Fruit fly (Drosophila melanogaster): ENCODE measurements around the gene tHMG2.

tHMG2 gene

DNA sequence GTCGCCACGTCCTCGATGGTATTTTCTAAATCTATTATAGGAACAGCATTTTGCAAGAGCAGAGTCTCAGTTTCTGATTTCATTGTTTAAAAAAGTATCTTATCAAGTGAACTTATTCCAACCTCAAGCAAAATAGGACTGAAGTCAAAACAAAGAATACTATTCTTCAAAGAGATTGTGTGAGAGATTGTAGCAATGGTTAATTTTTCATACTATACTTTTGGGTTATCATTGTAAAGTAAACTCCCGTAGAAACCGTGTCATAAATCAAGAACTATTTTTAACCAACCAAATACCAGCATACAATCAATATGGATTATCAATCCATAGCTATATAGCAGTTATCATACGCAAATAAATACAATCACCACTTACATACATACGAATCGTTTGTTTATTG is 39.0 kb downstream of the tHMG2 start, which contains the start of gene CG33093 (continued):
- TF ChIP-seq sd (tag; optimal IDR thresholded peaks at IDR 0.05) (no peak), CTCF (GFP tag; optimal IDR thresholded peaks at IDR 0.05) (peak; percentile 9), CG1792 (GFP tag; optimal IDR thresholded peaks at IDR 0.05) (no peak), PHDP (tag; optimal IDR thresholded peaks at IDR 0.05) (no peak), CG10959 (GFP tag; IDR thresholded peaks at IDR 0.05) (no peak), CG12391 (tag; optimal IDR thresholded peaks at IDR 0.05) (no peak), pb (GFP tag; optimal IDR thresholded peaks at IDR 0.05) (no peak)

DNA sequence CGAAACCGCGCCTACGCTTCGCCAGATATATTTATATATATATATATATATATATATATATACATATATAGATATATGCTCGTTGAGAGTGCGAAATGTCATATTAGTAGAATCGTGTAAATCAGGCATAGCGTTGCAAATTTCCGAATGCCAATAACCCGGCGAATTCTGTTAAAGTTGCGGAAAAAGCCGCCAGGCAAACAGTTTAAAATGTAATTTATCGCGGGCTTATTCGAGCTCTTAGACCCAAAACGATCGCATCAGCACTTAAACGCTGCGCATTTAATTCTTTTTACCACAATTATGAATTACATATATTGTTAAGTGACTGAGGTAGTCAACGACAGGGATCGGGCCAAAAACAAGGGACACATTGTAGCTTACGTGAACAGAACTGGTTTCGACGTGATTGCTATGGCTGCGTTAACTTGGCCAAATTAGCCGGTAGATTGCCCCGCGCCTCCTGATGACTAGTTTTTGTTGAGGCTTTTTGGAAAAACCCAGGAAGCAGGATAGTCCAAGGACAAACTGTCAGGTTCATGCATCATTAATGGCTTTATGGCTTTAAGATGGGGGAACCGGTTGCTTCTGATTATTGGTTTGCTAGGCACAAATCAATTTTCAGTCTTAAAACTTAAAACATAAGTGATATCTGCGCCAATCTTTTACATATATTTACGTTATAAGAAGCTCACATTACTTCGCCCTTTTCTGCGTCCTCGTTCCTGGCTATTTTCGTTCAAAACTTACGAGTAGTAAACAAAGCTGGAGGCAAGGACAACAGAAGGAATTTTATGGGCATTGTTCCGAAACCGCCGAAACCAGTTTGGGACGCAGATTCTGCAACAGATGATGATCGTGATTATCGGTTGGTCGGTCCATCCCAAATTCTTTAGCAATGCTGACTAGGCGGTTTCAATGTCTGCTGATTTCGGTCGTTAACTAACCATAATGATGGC is 41.5 kb downstream of the tHMG2 start:
- TF ChIP-seq br (optimal IDR thresholded peaks at IDR 0.05) (no peak), Sry-δ (GFP tag; optimal IDR thresholded peaks at IDR 0.05) (no peak)

DNA sequence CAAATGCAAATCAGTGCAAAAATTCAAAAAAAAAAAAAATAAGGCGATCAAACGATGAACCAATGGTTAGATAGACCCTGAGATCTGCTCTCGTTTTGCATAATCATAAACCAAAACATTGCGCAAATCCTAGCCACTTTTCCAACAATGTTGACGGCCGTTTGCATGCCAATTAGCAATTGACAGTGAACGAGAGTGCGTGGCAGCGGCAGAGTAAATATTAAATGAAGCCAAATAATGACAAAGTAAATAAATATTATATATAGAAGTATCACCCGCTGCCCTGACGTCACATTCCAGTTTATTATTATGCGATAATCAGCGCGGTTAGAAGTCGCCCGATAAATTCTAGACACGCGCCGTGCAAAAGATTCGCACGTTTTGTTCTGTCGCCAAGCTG is 43.2 kb downstream of the tHMG2 start:
- TF ChIP-seq cwo (GFP tag; optimal IDR thresholded peaks at IDR 0.05) = peak; percentile 71
- TF ChIP-seq CG14710 (tag; optimal IDR thresholded peaks at IDR 0.05) = no peak
- TF ChIP-seq CG3163 (GFP tag; optimal IDR thresholded peaks at IDR 0.05) = no peak
- peak; percentile 68 for TF ChIP-seq CG18011 (GFP tag; optimal IDR thresholded peaks at IDR 0.05)

DNA sequence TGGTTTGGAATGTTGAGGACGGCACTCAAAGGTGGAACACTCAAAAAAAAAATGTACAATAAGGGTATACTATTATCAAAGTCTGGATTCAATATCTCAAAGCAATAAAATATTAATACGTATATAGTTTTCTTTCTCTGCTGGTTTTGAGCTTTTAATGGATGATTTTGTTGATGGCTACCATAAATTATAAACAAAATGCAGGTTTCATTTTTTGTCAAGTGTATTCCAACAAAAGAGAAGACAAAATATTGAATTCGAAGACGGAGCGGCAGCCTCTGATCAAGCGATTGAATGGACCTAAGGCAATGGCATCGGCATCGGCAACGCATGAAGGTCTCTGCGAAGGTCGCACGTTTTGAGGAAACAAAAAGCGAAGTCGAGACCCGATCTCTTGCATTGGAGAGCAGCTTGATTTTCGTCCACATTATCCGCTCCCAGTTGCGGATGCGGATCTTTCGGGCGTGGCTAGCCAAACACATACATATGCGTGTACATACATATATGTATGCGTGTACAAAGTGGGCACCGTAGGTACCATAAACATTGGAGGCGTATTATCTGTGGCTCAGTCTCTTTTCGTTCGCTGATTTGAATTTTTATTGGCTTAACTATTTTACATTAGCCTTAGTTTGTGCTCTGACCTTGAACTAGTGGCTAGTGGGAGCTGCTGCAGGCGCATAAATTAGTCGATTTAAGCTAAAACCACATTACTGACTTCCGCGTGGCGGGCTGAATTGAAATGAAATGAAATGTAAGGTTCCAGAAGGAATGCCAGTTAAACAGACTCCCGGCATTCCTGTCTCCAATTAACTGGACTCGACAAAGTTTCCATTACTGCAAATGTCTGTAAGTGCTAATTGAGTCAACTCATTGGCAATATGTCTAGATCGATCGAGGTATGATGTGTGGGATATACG is 44.0 kb downstream of the tHMG2 start:
- TF ChIP-seq CG8924 (tag; optimal IDR thresholded peaks at IDR 0.05) (peak; percentile 50), Chrac-16 (GFP tag; optimal IDR thresholded peaks at IDR 0.05) (no peak), CG32532 (GFP tag; IDR thresholded peaks at IDR 0.05) (peak; percentile 30; the same call in 1 of the 2 replicates), CG18599 (GFP tag; optimal IDR thresholded peaks at IDR 0.05) (peak; percentile 37), CG1647 (GFP tag; optimal IDR thresholded peaks at IDR 0.05) (no peak), CG8281 (tag; optimal IDR thresholded peaks at IDR 0.05) (no peak), kah (GFP tag; optimal IDR thresholded peaks at IDR 0.05) (no peak), CG7839 (tag; optimal IDR thresholded peaks at IDR 0.05) (peak; percentile 67), ranshi (GFP tag; IDR thresholded peaks at IDR 0.05) (peak; percentile 46; the same call in 1 of the 2 replicates), Hr51 (GFP tag; optimal IDR thresholded peaks at IDR 0.05) (peak in 1 of 2 experiments; percentile 77), CG10366 (GFP tag; IDR thresholded peaks at IDR 0.05) (peak; percentile 50), shn (GFP tag; optimal IDR thresholded peaks at IDR 0.05) (no peak), Sox100B (GFP tag; optimal IDR thresholded peaks at IDR 0.05) (peak; percentile 5), lilli (GFP tag; optimal IDR thresholded peaks at IDR 0.05) (peak; percentile 31), lmd (GFP tag; IDR thresholded peaks at IDR 0.05) (peak; percentile 39; the same call in 1 of the 2 replicates), Dp (GFP tag; optimal IDR thresholded peaks at IDR 0.05) (no peak), pzg (GFP tag; optimal IDR thresholded peaks at IDR 0.05) (no peak), E2f2 (GFP tag; IDR thresholded peaks at IDR 0.05) (0 out of 2 replicates have a peak, but pooled peaks have one; percentile 22), CG17359 (tag; optimal IDR thresholded peaks at IDR 0.05) (peak; percentile 59), Pdp1 (GFP tag; optimal IDR thresholded peaks at IDR 0.05) (peak in 1 of 2 experiments; percentile 1), wor (GFP tag; IDR thresholded peaks at IDR 0.05) (no peak), oc (tag; optimal IDR thresholded peaks at IDR 0.05) (peak; percentile 23), odd (GFP tag; optimal IDR thresholded peaks at IDR 0.05) (peak; percentile 44), cas (GFP tag; IDR thresholded peaks at IDR 0.05) (no peak), CG2129 (GFP tag; IDR thresholded peaks at IDR 0.05; ENCODE audit: partially characterized antibody) (no peak), CG14441 (GFP tag; IDR thresholded peaks at IDR 0.05) (0 out of 2 replicates have a peak, but pooled peaks have one; percentile 59), CG18619 (GFP tag; optimal IDR thresholded peaks at IDR 0.05) (no peak), gfzf (GFP tag; optimal IDR thresholded peaks at IDR 0.05) (no peak), D19B (GFP tag; optimal IDR thresholded peaks at IDR 0.05) (no peak)
